Fruit fly (Drosophila melanogaster) whole organism, embryonic: ENCODE results near the gene CG5498.

Experiments
- Aef1 ChIP-seq: fragments of 200-800 bp; sonication (Bioruptor generic); IDR thresholded peaks from 3 replicates; pipeline ENCODE4 v1.3.6; 2022; ENCODE audit warnings: missing biosample characterization, missing genetic modification characterization
- B-H2 ChIP-seq: fragments of 200-800 bp; sonication (Bioruptor generic); optimal IDR thresholded peaks from 2 replicates; lab custom pipeline; 2018; ENCODE audit warnings: missing biosample characterization, mild to moderate bottlenecking, missing genetic modification characterization
- BEAF-32 ChIP-seq: fragments of 200-800 bp; sonication (Bioruptor generic); optimal IDR thresholded peaks from 3 replicates; lab custom pipeline; 2017; ENCODE audit warnings: missing biosample characterization, missing genetic modification characterization, mild to moderate bottlenecking, moderate library complexity, missing genetic modification reagents
- CG10321 ChIP-seq: fragments of 200-800 bp; sonication (Bioruptor generic); IDR thresholded peaks from 2 replicates; pipeline ENCODE4 v1.3.6; 2022; ENCODE audit warnings: missing biosample characterization, missing genetic modification characterization
- CG11560 ChIP-seq: fragments of 200-800 bp; sonication (Bioruptor generic); IDR thresholded peaks from 3 replicates; pipeline ENCODE4 v1.3.6; 2022; ENCODE audit warnings: missing biosample characterization, missing genetic modification characterization
- CG12071 ChIP-seq: fragments of 200-800 bp; sonication (Bioruptor generic); optimal IDR thresholded peaks from 3 replicates; lab custom pipeline; 2018; ENCODE audit warnings: missing biosample characterization, mild to moderate bottlenecking, missing genetic modification characterization
- CG12219 ChIP-seq: fragments of 200-800 bp; sonication (Bioruptor generic); optimal IDR thresholded peaks from 3 replicates; lab custom pipeline; 2018; ENCODE audit warnings: missing biosample characterization, mild to moderate bottlenecking, missing genetic modification characterization
- CG12391 ChIP-seq: fragments of 200-800 bp; sonication (Bioruptor generic); optimal IDR thresholded peaks from 3 replicates; lab custom pipeline; 2018; ENCODE audit warnings: missing biosample characterization, mild to moderate bottlenecking, missing genetic modification characterization, moderate library complexity
- CG13894 ChIP-seq: fragments of 200-800 bp; sonication (Bioruptor generic); optimal IDR thresholded peaks from 3 replicates; lab custom pipeline; 2018; ENCODE audit warnings: missing biosample characterization, mild to moderate bottlenecking, missing genetic modification characterization, moderate library complexity
- CG15479 ChIP-seq: fragments of 200-800 bp; sonication (Bioruptor generic); optimal IDR thresholded peaks from 3 replicates; lab custom pipeline; 2019; ENCODE audit warnings: missing biosample characterization, mild to moderate bottlenecking, missing genetic modification characterization, moderate library complexity
- CG16863 ChIP-seq: fragments of 200-800 bp; sonication (Bioruptor generic); optimal IDR thresholded peaks from 3 replicates; lab custom pipeline; 2016; ENCODE audit warnings: missing biosample characterization, missing genetic modification characterization
- CG3065 ChIP-seq: fragments of 200-800 bp; sonication (Bioruptor generic); optimal IDR thresholded peaks from 2 replicates; lab custom pipeline; 2016; ENCODE audit warnings: missing biosample characterization, missing genetic modification characterization
- CG31365 ChIP-seq: fragments of 200-800 bp; sonication (Bioruptor generic); optimal IDR thresholded peaks from 2 replicates; lab custom pipeline; 2018; ENCODE audit warnings: missing biosample characterization, mild to moderate bottlenecking, missing genetic modification characterization
- CG32532 ChIP-seq: fragments of 200-800 bp; sonication (Bioruptor generic); IDR thresholded peaks from 2 replicates; pipeline ENCODE4 v1.3.6; 2022; ENCODE audit warnings: missing biosample characterization, missing genetic modification characterization
- CG34376 ChIP-seq: fragments of 200-800 bp; sonication (Bioruptor generic); optimal IDR thresholded peaks from 2 replicates; lab custom pipeline; 2018; ENCODE audit warnings: missing biosample characterization, mild to moderate bottlenecking, missing genetic modification characterization
- CG4328 ChIP-seq: fragments of 200-800 bp; sonication (Bioruptor generic); optimal IDR thresholded peaks from 3 replicates; lab custom pipeline; 2017; ENCODE audit warnings: missing biosample characterization, missing genetic modification reagents, missing genetic modification characterization
- CG4854 ChIP-seq: fragments of 200-800 bp; sonication (Bioruptor generic); optimal IDR thresholded peaks from 2 replicates; lab custom pipeline; 2016; ENCODE audit warnings: missing biosample characterization, missing genetic modification characterization, inconsistent platforms
- CG6175 ChIP-seq: fragments of 200-800 bp; sonication (Bioruptor generic); IDR thresholded peaks from 3 replicates; pipeline ENCODE4 v1.3.6; 2022; ENCODE audit warnings: missing biosample characterization, missing genetic modification characterization
- CG6254 ChIP-seq: fragments of 200-800 bp; sonication (Bioruptor generic); optimal IDR thresholded peaks from 3 replicates; lab custom pipeline; 2017; ENCODE audit warnings: mild to moderate bottlenecking, missing biosample characterization, missing genetic modification reagents, missing genetic modification characterization
- CG7928 ChIP-seq: fragments of 200-800 bp; sonication (Bioruptor generic); optimal IDR thresholded peaks from 2 replicates; lab custom pipeline; 2017; ENCODE audit warnings: missing biosample characterization, mild to moderate bottlenecking, missing genetic modification characterization
- CG9797 ChIP-seq: fragments of 200-800 bp; sonication (Bioruptor generic); optimal IDR thresholded peaks from 3 replicates; lab custom pipeline; 2018; ENCODE audit warnings: missing biosample characterization, mild to moderate bottlenecking, missing genetic modification characterization
- CTCF ChIP-seq: fragments of 200-800 bp; sonication (Bioruptor generic); optimal IDR thresholded peaks from 2 replicates; lab custom pipeline; 2017; ENCODE audit warnings: missing biosample characterization, mild to moderate bottlenecking, missing genetic modification characterization, moderate library complexity
- Dfd ChIP-seq, 2 experiments: fragments of >200 bp; optimal IDR thresholded peaks; 2 replicates each; lab custom pipeline; 2017; ENCODE audit warnings: missing biosample characterization in 2 of 2, missing genetic modification characterization in 2 of 2
- Dp ChIP-seq: fragments of 200-800 bp; sonication (Bioruptor generic); optimal IDR thresholded peaks from 2 replicates; lab custom pipeline; 2018; ENCODE audit warnings: missing biosample characterization, mild to moderate bottlenecking, missing genetic modification characterization, moderate library complexity
- Dref ChIP-seq: fragments of 200-800 bp; sonication (Bioruptor generic); IDR thresholded peaks from 2 replicates; pipeline ENCODE4 v1.3.6; 2022; ENCODE audit warnings: missing biosample characterization, missing genetic modification characterization
- Hey ChIP-seq: fragments of 200-800 bp; sonication (Bioruptor generic); optimal IDR thresholded peaks from 3 replicates; lab custom pipeline; 2018; ENCODE audit warnings: missing biosample characterization, mild to moderate bottlenecking, missing genetic modification characterization
- Hmr ChIP-seq: fragments of 200-800 bp; sonication (Bioruptor generic); optimal IDR thresholded peaks from 3 replicates; lab custom pipeline; 2017; ENCODE audit warnings: mild to moderate bottlenecking, missing biosample characterization, missing genetic modification reagents, missing genetic modification characterization
- MBD-R2 ChIP-seq: fragments of 200-800 bp; sonication (Bioruptor generic); IDR thresholded peaks from 2 replicates; pipeline ENCODE4 v1.3.6; 2022; ENCODE audit warnings: missing biosample characterization, missing genetic modification characterization
- Side ChIP-seq: fragments of 200-800 bp; sonication (Bioruptor generic); optimal IDR thresholded peaks from 2 replicates; lab custom pipeline; 2016; ENCODE audit warnings: missing biosample characterization, missing genetic modification characterization
- Sin3A ChIP-seq: fragments of >200 bp; optimal IDR thresholded peaks from 2 replicates; lab custom pipeline; 2018
- Spps ChIP-seq: fragments of 200-800 bp; sonication (Bioruptor generic); optimal IDR thresholded peaks from 2 replicates; lab custom pipeline; 2018; ENCODE audit warnings: missing biosample characterization, mild to moderate bottlenecking, missing genetic modification characterization
- Sry-δ ChIP-seq: fragments of 200-800 bp; sonication (Bioruptor generic); optimal IDR thresholded peaks from 2 replicates; lab custom pipeline; 2016; ENCODE audit warnings: missing biosample characterization, missing genetic modification characterization
- Ssrp ChIP-seq: fragments of 200-800 bp; sonication (Bioruptor generic); optimal IDR thresholded peaks from 2 replicates; lab custom pipeline; 2018; ENCODE audit warnings: missing biosample characterization, mild to moderate bottlenecking, missing genetic modification characterization, moderate library complexity
- bab2 ChIP-seq: fragments of 200-800 bp; sonication (Bioruptor generic); optimal IDR thresholded peaks from 2 replicates; lab custom pipeline; 2016; ENCODE audit warnings: missing biosample characterization, missing genetic modification characterization
- chinmo ChIP-seq: fragments of 200-800 bp; sonication (Bioruptor generic); IDR thresholded peaks from 4 replicates; pipeline ENCODE4 v1.3.6; 2022; ENCODE audit warnings: missing biosample characterization, missing genetic modification characterization; ENCODE audit not compliant: partially characterized antibody
- ci ChIP-seq: fragments of 200-800 bp; sonication (Bioruptor generic); IDR thresholded peaks from 3 replicates; pipeline ENCODE4 v1.3.6; 2022; ENCODE audit warnings: missing biosample characterization, missing genetic modification characterization
- crp ChIP-seq, 2 experiments: fragments of 200-800 bp; sonication (Bioruptor generic); optimal IDR thresholded peaks; 2 replicates in 1 of 2; 3 replicates in 1 of 2; lab custom pipeline; 2017; ENCODE audit warnings: missing biosample characterization in 2 of 2, missing genetic modification characterization in 2 of 2, mild to moderate bottlenecking in 1 of 2, moderate library complexity in 1 of 2
- dpn ChIP-seq, 2 experiments: fragments of 200-800 bp; sonication (Bioruptor generic); optimal IDR thresholded peaks; 3 replicates each; lab custom pipeline; 2016; ENCODE audit warnings: missing biosample characterization in 2 of 2, missing genetic modification characterization in 2 of 2
- esg ChIP-seq: fragments of 200-800 bp; sonication (Bioruptor generic); conservative IDR thresholded peaks from 2 replicates; pipeline ENCODE4 v1.3.6; 2022; ENCODE audit warnings: missing biosample characterization, missing genetic modification characterization
- gcm ChIP-seq: fragments of 200-800 bp; sonication (Bioruptor generic); optimal IDR thresholded peaks from 2 replicates; lab custom pipeline; 2019; ENCODE audit warnings: missing biosample characterization, mild to moderate bottlenecking, missing genetic modification characterization, moderate library complexity
- hth ChIP-seq: fragments of >200 bp; optimal IDR thresholded peaks from 2 replicates; lab custom pipeline; 2017; ENCODE audit warnings: inconsistent platforms
- maf-S ChIP-seq: fragments of 200-800 bp; sonication (Bioruptor generic); optimal IDR thresholded peaks from 2 replicates; lab custom pipeline; 2016; ENCODE audit warnings: missing biosample characterization, missing genetic modification characterization
- nerfin-2 ChIP-seq: fragments of 200-800 bp; sonication (Bioruptor generic); IDR thresholded peaks from 2 replicates; pipeline ENCODE4 v1.3.6; 2022; ENCODE audit warnings: missing biosample characterization, missing genetic modification characterization; ENCODE audit not compliant: partially characterized antibody
- p53 ChIP-seq: fragments of 200-800 bp; sonication (Bioruptor generic); optimal IDR thresholded peaks from 2 replicates; lab custom pipeline; 2016; ENCODE audit warnings: missing biosample characterization, missing genetic modification characterization
- repo ChIP-seq: fragments of 200-800 bp; sonication (Bioruptor generic); optimal IDR thresholded peaks from 2 replicates; lab custom pipeline; 2016; ENCODE audit warnings: missing biosample characterization, missing genetic modification characterization
- row ChIP-seq: fragments of 200-800 bp; sonication (Bioruptor generic); IDR thresholded peaks from 3 replicates; pipeline ENCODE4 v1.3.6; 2022; ENCODE audit warnings: missing biosample characterization, missing genetic modification characterization
- schlank ChIP-seq: fragments of 200-800 bp; sonication (Bioruptor generic); optimal IDR thresholded peaks from 2 replicates; lab custom pipeline; 2018; ENCODE audit warnings: missing biosample characterization, mild to moderate bottlenecking, missing genetic modification characterization
- sr ChIP-seq: fragments of 200-800 bp; sonication (Bioruptor generic); IDR thresholded peaks from 3 replicates; pipeline ENCODE4 v1.3.6; 2022; ENCODE audit warnings: missing biosample characterization, missing genetic modification characterization
- tll ChIP-seq, 2 experiments: fragments of 200-800 bp in 1 of 2; fragments of >200 bp in 1 of 2; sonication (Bioruptor generic) in 1 of 2; optimal IDR thresholded peaks; 2 replicates each; lab custom pipeline; 2017 to 2019; ENCODE audit warnings: missing biosample characterization in 2 of 2, missing genetic modification characterization in 2 of 2, mild to moderate bottlenecking in 1 of 2, moderate library complexity in 1 of 2
- trem ChIP-seq: fragments of 200-800 bp; optimal IDR thresholded peaks from 3 replicates; lab custom pipeline; 2019; ENCODE audit warnings: missing biosample characterization, mild to moderate bottlenecking, missing genetic modification characterization, moderate library complexity
- ttk ChIP-seq: fragments of 200-800 bp; sonication (Bioruptor generic); IDR thresholded peaks from 2 replicates; pipeline ENCODE4 v2.1.2; 2022; ENCODE audit warnings: missing biosample characterization, missing genetic modification characterization
- vfl ChIP-seq: fragments of 200-800 bp; sonication (Bioruptor generic); optimal IDR thresholded peaks from 2 replicates; lab custom pipeline; 2016; ENCODE audit warnings: missing biosample characterization, missing genetic modification characterization
- vvl ChIP-seq: fragments of 200-800 bp; sonication (Bioruptor generic); IDR thresholded peaks from 2 replicates; pipeline ENCODE4 v1.3.6; 2022; ENCODE audit warnings: missing biosample characterization, missing genetic modification characterization

The CG5498 gene

dm6 chr3L:20427449-20427848 lies 43.5 kb upstream of the CG5498 start, which contains the start of gene CG5274 (continued):
- TF ChIP-seq Dp (peak; percentile 53), CG13894 (tag; lab: Kevin White, UChicago) (no peak), trem (tag; lab: Kevin White, UChicago) (peak; percentile 23), gcm (GFP tag; lab: Kevin White, UChicago) (no peak), CG6254 (no peak), Dfd (GFP tag; optimal IDR thresholded peaks at IDR 0.05; lab: Kevin White, UChicago) (no peak), CG31365 (tag; lab: Kevin White, UChicago) (no peak), crp (GFP tag; optimal IDR thresholded peaks at IDR 0.05; lab: Kevin White, UChicago) (no peak), vfl (GFP tag; lab: Kevin White, UChicago) (no peak), Sry-δ (peak; percentile 79), dpn (GFP tag; optimal IDR thresholded peaks at IDR 0.05; lab: Kevin White, UChicago) (no peak), Spps (tag; lab: Kevin White, UChicago) (no peak), esg (GFP tag; lab: Robert Waterston, UW) (no peak), p53 (no peak), Sin3A (no peak), schlank (tag; lab: Kevin White, UChicago) (no peak), CG12071 (GFP tag; lab: Kevin White, UChicago) (no peak), BEAF-32 (peak; percentile 49), CTCF (GFP tag; lab: Kevin White, UChicago) (no peak), CG6175 (GFP tag; lab: Robert Waterston, UW) (no peak), hth (lab: Kevin White, UChicago) (no peak), chinmo (GFP tag; lab: Robert Waterston, UW) (0 out of 4 replicates have a peak, but pooled peaks have one; percentile 41), ci (GFP tag; lab: Robert Waterston, UW) (no peak), CG34376 (GFP tag; lab: Kevin White, UChicago) (no peak), Side (GFP tag; lab: Kevin White, UChicago) (no peak), ttk (GFP tag; lab: Robert Waterston, UW) (no peak), maf-S (GFP tag; lab: Kevin White, UChicago) (no peak), row (GFP tag; lab: Robert Waterston, UW) (no peak), Hey (tag; lab: Kevin White, UChicago) (no peak), sr (no peak), CG32532 (GFP tag; lab: Robert Waterston, UW) (no peak), CG3065 (no peak), CG15479 (no peak), CG9797 (GFP tag; lab: Kevin White, UChicago) (peak; percentile 47), repo (no peak), CG7928 (no peak), CG11560 (tag; lab: Robert Waterston, UW) (no peak), Dref (peak; percentile 73), Hmr (no peak), Ssrp (tag; lab: Kevin White, UChicago) (no peak), CG16863 (GFP tag; lab: Kevin White, UChicago) (no peak), tll (GFP tag; optimal IDR thresholded peaks at IDR 0.05; lab: Kevin White, UChicago) (no peak), CG12391 (tag; lab: Kevin White, UChicago) (no peak), CG12219 (GFP tag; lab: Kevin White, UChicago) (no peak), CG10321 (no peak), CG4854 (GFP tag; lab: Kevin White, UChicago) (no peak), vvl (GFP tag; lab: Robert Waterston, UW) (no peak), nerfin-2 (GFP tag; lab: Robert Waterston, UW) (no peak), Aef1 (GFP tag; lab: Robert Waterston, UW) (no peak), MBD-R2 (peak; percentile 66), CG4328 (GFP tag; lab: Kevin White, UChicago) (no peak), bab2 (GFP tag; lab: Kevin White, UChicago) (no peak), B-H2 (GFP tag; lab: Kevin White, UChicago) (no peak)
